Worm (Caenorhabditis elegans): ENCODE results near the gene Y116F11A.3.

Y116F11A.3 gene

DNA sequence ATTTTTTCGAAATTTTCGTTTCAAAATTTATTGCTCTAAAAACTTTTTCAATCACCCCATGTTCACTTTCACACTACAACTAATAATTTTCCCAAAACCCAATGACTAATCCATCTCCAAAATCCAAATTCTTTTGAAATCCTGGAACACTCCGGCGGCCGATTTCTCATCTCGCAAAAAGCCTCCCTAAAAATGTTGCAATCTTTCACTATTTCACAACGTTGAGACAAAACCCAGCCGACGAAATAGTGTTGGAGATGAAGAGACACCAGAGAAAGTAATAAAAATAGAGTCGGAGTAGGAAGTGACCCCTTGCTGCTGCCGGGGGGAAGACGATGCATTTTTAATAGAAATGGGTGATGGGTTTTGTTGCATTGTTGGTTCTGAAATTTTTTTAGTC lies 4.2 kb upstream of the Y116F11A.3 start:
- TF ChIP-seq him-1 (tag; optimal IDR thresholded peaks at IDR 0.05) (no peak), W03F9.2 (tag; optimal IDR thresholded peaks at IDR 0.05) (no peak), dao-5 (tag; optimal IDR thresholded peaks at IDR 0.05) (no peak)

DNA sequence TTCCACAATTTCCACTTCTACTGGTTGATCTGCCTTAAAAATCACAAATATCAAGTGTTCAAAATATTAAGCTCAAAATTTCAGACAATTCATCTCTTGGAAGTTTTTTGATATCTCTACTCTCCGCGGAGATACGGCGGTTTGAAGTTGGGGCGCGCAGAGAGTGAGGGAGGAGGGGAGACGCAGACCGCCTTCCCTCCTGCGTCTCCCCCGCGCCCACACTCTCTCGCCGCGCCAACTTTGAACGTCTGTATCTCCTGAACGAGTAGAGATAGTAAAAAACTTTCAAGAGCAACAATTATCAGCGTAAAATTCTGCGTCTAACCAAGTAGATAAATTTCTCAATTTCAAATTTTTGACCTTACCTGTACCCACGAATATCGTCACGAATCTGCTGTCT lies 841 bp upstream of the Y116F11A.3 start:
- no peak for TF ChIP-seq dao-5 (tag; optimal IDR thresholded peaks at IDR 0.05)
- TF ChIP-seq W03F9.2 (tag; optimal IDR thresholded peaks at IDR 0.05) = no peak
- no peak for TF ChIP-seq him-1 (tag; optimal IDR thresholded peaks at IDR 0.05)

DNA sequence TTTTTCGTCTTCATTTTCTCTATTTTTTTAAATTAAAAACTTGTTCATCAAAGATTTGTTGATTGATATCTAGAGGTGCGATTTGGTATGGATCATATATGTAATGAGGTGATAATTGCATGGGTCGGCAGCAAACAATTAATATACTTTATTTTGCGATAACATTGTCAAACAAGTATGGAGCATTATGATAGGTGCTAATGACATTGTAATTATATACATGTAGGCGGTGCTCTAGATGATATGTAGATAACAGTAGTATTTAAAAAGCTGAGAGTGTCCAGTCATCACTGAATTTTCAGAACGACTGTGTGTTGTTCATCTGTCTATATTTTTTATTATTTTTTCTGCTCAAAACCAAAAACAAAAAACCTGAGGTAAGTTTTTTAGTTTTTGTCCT lies 1.4 kb downstream of the Y116F11A.3 start, which contains the start of gene Y116F11A.1:
Gene Y116F11A.1 (plus strand): TSS at position 301 of the 400 bp plus-strand sequence.
- TF ChIP-seq dao-5 (tag; optimal IDR thresholded peaks at IDR 0.05) (no peak), him-1 (tag; optimal IDR thresholded peaks at IDR 0.05) (no peak), W03F9.2 (tag; optimal IDR thresholded peaks at IDR 0.05) (no peak)

DNA sequence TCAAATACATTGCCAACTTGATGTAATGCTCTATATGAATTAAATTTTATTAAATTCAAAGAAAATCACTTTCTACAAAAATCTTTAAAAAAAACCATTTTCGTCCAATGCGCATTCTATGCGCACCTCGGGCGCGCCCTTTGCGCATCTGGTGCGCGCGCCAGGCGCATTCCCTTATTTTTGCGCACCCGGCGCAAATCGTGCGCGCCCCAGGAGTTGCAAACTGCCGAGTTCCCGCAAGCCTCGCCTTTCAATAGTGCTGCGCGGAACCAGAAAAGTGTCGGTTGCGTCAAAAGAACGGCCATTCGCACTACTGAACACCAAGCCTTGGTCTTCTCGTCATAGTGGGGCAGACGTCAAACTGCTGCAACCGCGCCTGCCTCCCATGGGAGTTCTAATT lies 4.9 kb downstream of the Y116F11A.3 start:
- no peak for TF ChIP-seq W03F9.2 (tag; optimal IDR thresholded peaks at IDR 0.05)
- TF ChIP-seq dao-5 (tag; optimal IDR thresholded peaks at IDR 0.05) = no peak
- no peak for TF ChIP-seq him-1 (tag; optimal IDR thresholded peaks at IDR 0.05)

DNA sequence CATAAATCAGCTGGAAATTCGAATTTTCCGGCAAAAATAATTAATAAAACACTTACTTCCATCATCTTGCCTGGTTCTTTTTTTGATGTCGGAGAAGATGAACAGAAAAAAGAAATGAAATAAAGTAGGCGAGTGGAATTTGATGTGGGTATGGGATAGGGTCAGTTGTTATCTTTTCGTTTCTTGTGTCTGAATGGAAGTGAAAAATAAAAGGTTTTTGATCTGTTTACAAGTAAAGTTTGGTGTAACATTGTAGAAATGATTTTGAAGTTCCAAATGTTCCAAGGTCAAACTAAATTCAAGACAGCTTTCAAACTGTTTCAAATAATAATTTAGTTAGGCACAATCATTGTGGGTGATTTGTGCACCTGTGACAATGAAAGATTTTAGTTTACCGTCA lies 8.6 kb downstream of the Y116F11A.3 start, which contains the start of gene W04E12.7:
Gene W04E12.7 (minus strand): TSS at position 101 of the 400 bp plus-strand sequence.
- TF ChIP-seq him-1 (tag; optimal IDR thresholded peaks at IDR 0.05) (no peak), dao-5 (tag; optimal IDR thresholded peaks at IDR 0.05) (no peak), W03F9.2 (tag; optimal IDR thresholded peaks at IDR 0.05) (no peak)

DNA sequence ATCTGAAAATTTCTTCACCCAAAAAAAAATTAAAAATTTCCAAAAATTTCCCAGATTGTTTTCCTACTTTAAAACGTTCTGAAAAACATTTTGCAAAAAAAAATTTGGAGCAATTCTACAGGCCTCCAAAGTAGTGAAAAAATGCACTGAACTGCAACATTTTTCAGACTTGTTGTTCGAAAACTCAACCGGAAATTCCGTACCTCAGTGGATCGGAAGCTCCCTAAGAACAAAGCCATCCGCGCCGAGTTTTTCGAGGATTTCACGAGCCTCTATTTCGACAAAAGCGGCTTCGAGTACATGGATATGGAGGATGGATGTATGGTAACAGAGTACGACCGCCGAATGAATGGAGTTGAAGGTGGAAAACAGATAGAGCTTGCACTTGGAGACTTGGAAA lies 9.3 kb downstream of the Y116F11A.3 start, which contains the start of gene fbxa-131:
Gene fbxa-131 (plus strand): TSS at position 301 of the 400 bp plus-strand sequence.
- no peak for TF ChIP-seq him-1 (tag; optimal IDR thresholded peaks at IDR 0.05)
- TF ChIP-seq W03F9.2 (tag; optimal IDR thresholded peaks at IDR 0.05) = no peak
- TF ChIP-seq dao-5 (tag; optimal IDR thresholded peaks at IDR 0.05) = no peak

DNA sequence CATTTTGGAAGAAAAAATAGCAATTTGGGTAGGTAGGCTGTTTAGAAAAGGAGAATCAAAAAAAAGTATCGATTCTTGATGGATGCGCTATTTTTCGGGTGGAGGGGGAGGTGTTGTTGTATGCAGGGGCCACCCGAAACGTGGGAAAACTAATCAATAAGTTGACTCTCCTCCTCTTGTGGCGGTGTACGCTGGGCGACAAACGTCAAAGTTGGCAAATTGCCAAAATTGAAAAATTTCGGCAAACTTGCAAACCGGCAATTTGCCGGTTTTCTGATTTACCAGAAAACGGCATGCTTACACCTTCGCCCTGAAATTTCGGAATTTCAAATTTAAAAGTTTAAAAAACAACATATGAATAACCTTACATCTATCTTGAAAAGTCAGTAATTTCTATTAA lies 12.2 kb downstream of the Y116F11A.3 start, which contains the start of gene W04E12.2:
Gene W04E12.2 (minus strand): TSS at position 101 of the 400 bp plus-strand sequence.
- TF ChIP-seq dao-5 (tag; optimal IDR thresholded peaks at IDR 0.05) (no peak), him-1 (tag; optimal IDR thresholded peaks at IDR 0.05) (no peak), W03F9.2 (tag; optimal IDR thresholded peaks at IDR 0.05) (no peak)

DNA sequence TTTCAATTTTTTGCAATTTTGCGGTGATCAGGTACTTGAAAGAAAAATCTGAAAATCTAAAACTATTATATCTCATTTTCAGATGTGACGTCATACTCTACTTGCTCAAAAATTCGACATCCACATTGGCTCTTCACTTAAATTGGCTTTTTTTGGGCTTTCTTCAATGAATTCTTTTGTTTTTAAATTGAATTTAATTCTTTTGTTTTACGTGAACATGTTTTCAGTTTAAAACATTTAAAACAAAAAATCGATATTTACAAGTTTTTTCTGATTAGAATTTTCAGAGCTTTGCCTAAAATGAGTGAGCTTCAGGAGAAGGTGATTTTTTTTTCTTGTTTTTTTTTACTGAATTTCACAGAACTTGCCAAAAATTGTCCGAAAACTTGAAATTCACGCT lies 12.8 kb downstream of the Y116F11A.3 start, which contains the start of gene W04E12.3:
Gene W04E12.3 (plus strand): TSS at position 301 of the 400 bp plus-strand sequence.
- no peak for TF ChIP-seq him-1 (tag; optimal IDR thresholded peaks at IDR 0.05)
- no peak for TF ChIP-seq W03F9.2 (tag; optimal IDR thresholded peaks at IDR 0.05)
- TF ChIP-seq dao-5 (tag; optimal IDR thresholded peaks at IDR 0.05) = no peak

DNA sequence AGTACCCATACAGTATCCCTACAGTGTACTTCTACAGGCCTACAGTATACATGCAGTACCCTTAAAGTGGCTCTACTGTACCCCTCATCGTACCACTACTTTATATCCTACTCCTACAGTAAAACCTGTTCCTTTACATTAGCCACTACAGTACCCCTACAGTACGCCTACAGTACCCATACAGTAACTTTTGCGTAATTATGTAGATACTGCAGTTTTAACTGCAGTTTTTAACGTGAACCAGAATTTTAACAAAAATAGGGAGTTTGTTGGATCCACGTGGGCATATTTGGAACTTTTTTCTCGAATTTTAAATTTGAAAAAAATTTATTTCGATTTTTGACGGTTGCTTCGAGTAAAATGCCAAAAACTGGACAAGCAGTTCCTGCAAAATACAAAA lies 14.5 kb downstream of the Y116F11A.3 start, which contains the start of gene W04E12.4:
Gene W04E12.4 (plus strand): TSS at position 301 of the 400 bp plus-strand sequence.
- TF ChIP-seq W03F9.2 (tag; optimal IDR thresholded peaks at IDR 0.05) (no peak), dao-5 (tag; optimal IDR thresholded peaks at IDR 0.05) (no peak), him-1 (tag; optimal IDR thresholded peaks at IDR 0.05) (no peak)

DNA sequence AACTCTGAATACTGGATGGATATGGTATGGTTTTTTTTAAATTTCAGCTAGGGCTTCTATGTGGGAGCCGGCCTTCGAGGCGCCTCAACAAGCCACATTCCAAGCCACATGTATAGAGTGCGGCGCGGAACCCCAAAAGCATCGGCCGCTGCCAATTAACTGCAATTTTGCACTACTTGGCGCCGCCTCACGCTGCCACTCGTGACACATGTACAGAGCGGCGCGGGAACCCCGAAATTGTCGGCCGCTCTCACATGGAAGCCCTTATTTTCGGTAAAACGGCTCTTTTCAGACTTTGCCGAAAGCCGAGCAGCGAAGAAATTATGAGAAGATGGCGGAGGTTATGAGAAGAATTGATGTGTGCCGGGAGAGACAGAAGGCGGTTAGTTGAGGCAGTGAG lies 15.0 kb downstream of the Y116F11A.3 start:
- no peak for TF ChIP-seq dao-5 (tag; optimal IDR thresholded peaks at IDR 0.05)
- no peak for TF ChIP-seq him-1 (tag; optimal IDR thresholded peaks at IDR 0.05)
- no peak for TF ChIP-seq W03F9.2 (tag; optimal IDR thresholded peaks at IDR 0.05)

DNA sequence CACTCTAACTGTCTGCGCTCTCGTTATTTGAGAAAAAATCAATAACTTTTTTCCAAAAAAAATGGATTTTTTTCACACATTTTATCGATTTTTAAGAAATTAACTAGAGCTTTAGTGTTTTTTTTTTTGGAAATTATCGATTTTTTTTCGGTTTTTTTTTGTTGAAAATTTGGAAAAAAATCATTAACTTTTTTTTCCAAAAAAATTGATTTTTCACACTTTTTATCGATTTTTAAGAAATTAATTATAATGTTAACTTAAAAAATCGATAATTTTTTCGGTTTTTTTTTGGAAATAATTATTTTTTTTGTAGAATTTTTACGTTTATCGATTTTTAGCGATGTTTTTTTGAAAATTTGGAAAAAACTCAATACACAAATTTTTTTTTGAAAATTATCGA lies 15.4 kb downstream of the Y116F11A.3 start:
- TF ChIP-seq dao-5 (tag; optimal IDR thresholded peaks at IDR 0.05) = no peak

DNA sequence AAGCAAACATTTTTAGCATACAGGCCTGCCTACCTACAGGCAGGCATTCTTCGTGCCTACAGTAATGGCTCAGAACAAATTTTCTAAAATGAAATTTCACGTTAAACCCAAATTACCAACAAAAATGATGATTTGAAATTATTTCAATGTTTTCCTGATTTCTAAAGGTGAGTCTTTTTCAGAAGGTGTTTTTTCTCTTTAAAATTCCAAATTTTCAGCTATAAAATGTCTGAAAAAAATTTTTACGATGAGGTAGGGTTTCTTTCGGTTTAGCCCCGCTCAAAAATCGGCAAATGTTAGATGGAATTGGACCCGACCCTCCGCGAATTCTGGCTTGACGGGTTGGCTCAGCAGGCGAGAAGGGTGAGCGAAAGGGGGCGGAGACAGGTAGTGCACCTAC lies 17.0 kb downstream of the Y116F11A.3 start, which contains the start of gene W04E12.5:
Gene W04E12.5 (plus strand): TSS at position 301 of the 400 bp plus-strand sequence.
- no peak for TF ChIP-seq dao-5 (tag; optimal IDR thresholded peaks at IDR 0.05)
- TF ChIP-seq W03F9.2 (tag; optimal IDR thresholded peaks at IDR 0.05) = no peak
- TF ChIP-seq him-1 (tag; optimal IDR thresholded peaks at IDR 0.05) = no peak

DNA sequence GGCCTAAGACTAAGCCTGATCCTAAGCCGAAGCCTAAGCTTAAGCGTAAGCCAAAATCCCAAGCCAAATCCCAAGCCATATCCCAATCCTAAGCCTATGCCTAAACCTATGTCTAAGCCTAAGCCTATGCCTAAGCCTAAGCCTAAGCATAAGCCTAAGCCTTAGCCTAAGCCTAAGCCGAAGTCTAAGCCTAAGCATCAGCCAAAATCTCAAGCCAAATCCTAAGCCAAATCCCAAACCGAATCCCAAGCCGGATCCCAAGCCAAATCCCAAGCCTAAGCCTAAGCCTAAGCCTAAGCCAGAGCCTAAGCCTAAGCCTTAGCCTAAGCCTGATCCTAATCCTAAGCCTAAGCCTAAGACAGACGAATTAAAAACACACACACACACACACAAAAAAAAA lies 18.3 kb downstream of the Y116F11A.3 start:
- no peak for TF ChIP-seq W03F9.2 (tag; optimal IDR thresholded peaks at IDR 0.05)
- no peak for TF ChIP-seq dao-5 (tag; optimal IDR thresholded peaks at IDR 0.05)
- no peak for TF ChIP-seq him-1 (tag; optimal IDR thresholded peaks at IDR 0.05)

DNA sequence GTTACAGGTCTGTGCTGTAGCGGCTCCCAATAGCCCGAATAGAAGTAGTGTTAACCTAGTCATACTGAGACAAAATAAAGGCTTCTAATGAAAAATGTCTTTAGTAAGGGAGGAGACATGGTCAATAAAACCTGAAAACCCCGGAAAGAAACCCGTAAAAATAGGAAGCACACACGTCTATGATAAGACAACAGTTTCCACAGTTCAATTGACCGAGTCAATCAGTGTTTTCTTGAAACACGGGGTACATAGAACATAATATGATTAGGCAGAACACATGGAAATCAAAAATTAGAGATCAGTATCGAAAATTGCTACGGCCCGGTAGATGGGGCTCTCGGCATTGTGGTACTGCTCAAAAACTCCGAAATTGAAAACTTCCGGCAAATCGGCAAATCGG lies 22.3 kb downstream of the Y116F11A.3 start, which contains the start of gene clec-49:
Gene clec-49 (minus strand): TSS at position 103 of the 400 bp plus-strand sequence.
- no peak for TF ChIP-seq W03F9.2 (tag; optimal IDR thresholded peaks at IDR 0.05)
- TF ChIP-seq dao-5 (tag; optimal IDR thresholded peaks at IDR 0.05) = no peak
- no peak for TF ChIP-seq him-1 (tag; optimal IDR thresholded peaks at IDR 0.05)

DNA sequence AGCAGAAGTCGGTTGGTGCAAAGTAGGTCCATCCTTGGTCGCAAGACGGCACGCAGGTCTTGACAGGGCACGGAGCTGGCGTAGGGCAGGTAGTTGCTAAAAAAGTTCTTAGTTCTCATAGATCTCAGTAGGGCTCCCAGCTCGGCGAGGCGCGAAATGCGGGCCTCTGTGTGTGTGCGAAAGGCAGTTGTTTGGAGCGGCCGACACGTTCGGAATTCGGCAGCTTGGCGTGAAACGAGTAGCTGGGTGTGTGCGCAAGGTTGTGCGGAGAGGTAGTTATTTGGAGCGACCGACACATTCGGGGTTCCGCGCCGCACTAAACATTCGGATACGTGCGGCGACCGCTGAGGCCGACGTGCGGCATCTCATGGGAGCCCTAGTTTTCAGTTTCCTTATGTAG lies 24.0 kb downstream of the Y116F11A.3 start:
- TF ChIP-seq W03F9.2 (tag; optimal IDR thresholded peaks at IDR 0.05) (no peak), him-1 (tag; optimal IDR thresholded peaks at IDR 0.05) (no peak), dao-5 (tag; optimal IDR thresholded peaks at IDR 0.05) (no peak)

Data from whole organism, L4/young adult.